Worm (Caenorhabditis elegans): ENCODE measurements around the gene C25D7.5.

Gene C25D7.5

DNA sequence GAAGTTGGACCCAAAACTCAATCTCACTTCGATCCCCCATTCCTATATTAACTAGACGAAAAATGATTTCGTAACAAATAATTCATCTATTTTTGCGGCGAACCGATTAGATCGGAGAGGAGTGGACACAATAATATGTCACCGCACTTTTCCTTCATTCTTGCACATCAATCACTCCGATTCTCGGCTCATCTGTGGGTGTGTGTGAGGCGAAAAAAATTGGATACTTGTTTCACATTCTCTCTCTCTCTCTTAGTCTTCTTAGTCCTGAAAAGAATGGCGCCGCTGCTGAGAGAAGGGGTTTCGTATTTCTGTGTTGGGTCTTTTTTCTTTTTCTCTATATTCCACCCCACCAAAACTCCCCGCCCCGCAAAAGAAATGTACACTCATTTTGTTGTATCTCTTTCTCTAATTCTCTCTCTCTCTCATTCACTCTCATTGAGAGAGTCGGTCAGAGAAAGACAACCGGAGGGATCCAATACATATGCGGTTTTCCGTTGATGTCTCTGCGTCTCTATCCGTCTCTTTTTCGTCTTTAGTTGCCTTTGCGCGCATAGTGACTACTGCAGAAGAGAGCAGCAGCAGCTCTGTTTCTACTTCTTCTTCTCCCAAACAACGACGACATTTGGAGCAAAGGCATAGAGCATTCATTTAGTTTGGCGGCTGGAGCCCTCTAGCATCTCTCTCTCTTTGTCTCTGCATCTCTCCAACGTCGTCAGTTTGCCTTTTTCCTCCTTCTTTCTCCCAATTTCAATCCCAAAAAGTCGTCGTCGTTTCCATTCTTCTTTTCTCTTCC is 18.8 kb downstream of the C25D7.5 start, which contains the start of gene unc-76 (continued):
- no peak for TF ChIP-seq unc-98 (GFP tag; IDR thresholded peaks at IDR 0.05)
- no peak for TF ChIP-seq nhr-84 (tag; optimal IDR thresholded peaks at IDR 0.05)
- TF ChIP-seq lin-39 (tag; optimal IDR thresholded peaks at IDR 0.05): peak; percentile 63
- TF ChIP-seq ztf-4 (tag; optimal IDR thresholded peaks at IDR 0.05): peak; percentile 53
- TF ChIP-seq nhr-11 (tag; optimal IDR thresholded peaks at IDR 0.05): peak; percentile 63
- peak; percentile 88 for TF ChIP-seq nhr-85 (tag)
- no peak for TF ChIP-seq ceh-90 (tag; optimal IDR thresholded peaks at IDR 0.05)
- peak; percentile 88 for TF ChIP-seq nhr-47 (tag; optimal IDR thresholded peaks at IDR 0.05)
- no peak for TF ChIP-seq pag-3 (tag; optimal IDR thresholded peaks at IDR 0.05; ENCODE audit: borderline replicate concordance, insufficient read depth)
- TF ChIP-seq elt-3 (tag; optimal IDR thresholded peaks at IDR 0.05): no peak
- TF ChIP-seq pqm-1 (tag; optimal IDR thresholded peaks at IDR 0.05): no peak
- TF ChIP-seq ceh-82 (tag; optimal IDR thresholded peaks at IDR 0.05): peak; percentile 49 to 84 (median 70)
- TF ChIP-seq tbx-2 (tag; optimal IDR thresholded peaks at IDR 0.05): peak; percentile 91
- TF ChIP-seq efl-1 (optimal IDR thresholded peaks at IDR 0.05): peak; percentile 76 to 80
- TF ChIP-seq efl-1 (GFP tag; optimal IDR thresholded peaks at IDR 0.05 in 1 of 2): peak; percentile 52 to 94
- peak; percentile 55 for TF ChIP-seq mef-2 (tag; optimal IDR thresholded peaks at IDR 0.05)
- TF ChIP-seq lir-3 (tag; optimal IDR thresholded peaks at IDR 0.05; ENCODE audit: poor library complexity): peak; percentile 81
- peak; percentile 74 for TF ChIP-seq mab-9 (GFP tag; IDR thresholded peaks at IDR 0.05)
- no peak for TF ChIP-seq hlh-4 (tag; optimal IDR thresholded peaks at IDR 0.05)
- TF ChIP-seq zip-4 (GFP tag; optimal IDR thresholded peaks at IDR 0.05): no peak
- TF ChIP-seq jun-1 (tag; optimal IDR thresholded peaks at IDR 0.05): peak; percentile 81
- TF ChIP-seq ceh-88 (GFP tag; IDR thresholded peaks at IDR 0.05): no peak; the same call in 1 of the 2 replicates
- TF ChIP-seq zag-1 (tag; optimal IDR thresholded peaks at IDR 0.05): peak; percentile 91
- no peak for TF ChIP-seq C34B4.2 (tag; optimal IDR thresholded peaks at IDR 0.05)
- TF ChIP-seq lin-35 (GFP tag; optimal IDR thresholded peaks at IDR 0.05): peak; percentile 38 to 70
- TF ChIP-seq isw-1 (GFP tag; IDR thresholded peaks at IDR 0.05): peak; percentile 68
- TF ChIP-seq ztf-11 (tag; optimal IDR thresholded peaks at IDR 0.05): peak in 1 of 2 experiments; percentile 58
- no peak for TF ChIP-seq sptf-1 (tag; optimal IDR thresholded peaks at IDR 0.05)
- peak; percentile 71 for TF ChIP-seq nhr-77 (tag; optimal IDR thresholded peaks at IDR 0.05)
- TF ChIP-seq egl-27 (tag; optimal IDR thresholded peaks at IDR 0.05): peak; percentile 58 to 76
- peak in 1 of 2 experiments; percentile 50 for TF ChIP-seq mdl-1 (tag; optimal IDR thresholded peaks at IDR 0.05)
- TF ChIP-seq hlh-17 (GFP tag; optimal IDR thresholded peaks at IDR 0.05; ENCODE audit: borderline replicate concordance): no peak
- no peak for TF ChIP-seq unc-62 (GFP tag; optimal IDR thresholded peaks at IDR 0.05)
- TF ChIP-seq unc-30 (tag; optimal IDR thresholded peaks at IDR 0.05): no peak
- TF ChIP-seq tlp-1 (tag; optimal IDR thresholded peaks at IDR 0.05): no peak
- TF ChIP-seq elt-2 (tag; optimal IDR thresholded peaks at IDR 0.05): no peak
- no peak for TF ChIP-seq egl-13 (tag; optimal IDR thresholded peaks at IDR 0.05)
- peak; percentile 94 for TF ChIP-seq nhr-71 (tag; optimal IDR thresholded peaks at IDR 0.05)
- peak; percentile 56 for TF ChIP-seq fkh-10 (GFP tag; optimal IDR thresholded peaks at IDR 0.05)
- peak; percentile 7 for TF ChIP-seq aha-1 (tag; optimal IDR thresholded peaks at IDR 0.05)
- TF ChIP-seq efl-3 (GFP tag; optimal IDR thresholded peaks at IDR 0.05): no peak
- TF ChIP-seq lin-15B (tag; optimal IDR thresholded peaks at IDR 0.05): peak; percentile 29
- TF ChIP-seq sup-37 (GFP tag; optimal IDR thresholded peaks at IDR 0.05): no peak
- TF ChIP-seq xbp-1 (tag; optimal IDR thresholded peaks at IDR 0.05): peak; percentile 80
- peak; percentile 81 for TF ChIP-seq nhr-19 (GFP tag; conservative IDR thresholded peaks at IDR 0.05)
- peak; percentile 66 for TF ChIP-seq C16A3.4 (tag; optimal IDR thresholded peaks at IDR 0.05)
- TF ChIP-seq ceh-8 (GFP tag; optimal IDR thresholded peaks at IDR 0.05): peak; percentile 58
- peak; percentile 99 for TF ChIP-seq lin-14 (GFP tag; optimal IDR thresholded peaks at IDR 0.05)
- TF ChIP-seq pax-3 (tag; optimal IDR thresholded peaks at IDR 0.05): peak; percentile 88
- TF ChIP-seq nhr-237 (tag; optimal IDR thresholded peaks at IDR 0.05): peak; percentile 77
- TF ChIP-seq grh-1 (GFP tag; IDR thresholded peaks at IDR 0.05): no peak

Measured in whole organism, L1 larva.